In the genomic region with DNA sequence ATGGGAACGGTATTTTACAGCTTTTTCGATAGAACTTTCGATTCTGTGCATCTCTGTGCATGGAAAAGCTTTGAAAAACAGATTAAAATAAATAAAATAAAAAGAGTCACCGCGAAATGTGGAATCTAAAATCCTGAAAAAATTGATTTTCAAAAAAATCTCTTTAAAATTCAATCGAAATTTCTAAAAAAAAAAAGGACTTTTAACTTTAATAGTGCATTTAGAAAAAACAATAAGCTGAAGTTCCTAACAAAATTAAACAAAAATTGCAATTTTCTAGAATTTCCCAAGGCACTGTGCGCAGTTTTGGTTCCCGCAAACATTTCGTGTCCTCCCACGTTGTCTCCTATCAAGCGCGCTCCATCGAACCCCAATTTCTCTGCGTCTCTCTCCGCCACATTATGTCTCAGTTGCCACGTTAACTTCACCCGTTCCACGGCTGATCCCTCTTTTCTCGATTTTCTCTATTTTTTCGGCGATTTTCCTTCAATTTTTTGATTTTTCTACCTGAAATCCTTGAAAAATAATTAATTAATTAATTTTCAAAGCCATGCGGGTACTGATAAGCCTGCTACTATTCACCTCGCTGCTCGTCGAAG, we compare ENCODE assay signal across 4 worm cellular contexts.
TF ChIP-seq lines count a peak whose summit lies in the region.

A gene (minus strand): TSS at position 51 of the 599 bp plus-strand sequence.
A gene (plus strand): TSS at position 549 of the 599 bp plus-strand sequence.

TF ChIP-seq in whole organism, L2 larva, 48 proteins besides CTCF, POLR2A, EP300 and RAD21 (continued from another document):
- TF ChIP-seq ceh-16 (tag; optimal IDR thresholded peaks at IDR 0.05; lab: Kevin White, UChicago) (peak; percentile 20), mab-5 (tag; optimal IDR thresholded peaks at IDR 0.05; lab: Kevin White, UChicago) (peak; percentile 43), lsy-2 (tag; optimal IDR thresholded peaks at IDR 0.05; lab: Kevin White, UChicago) (peak; percentile 52 to 87), nhr-129 (tag; optimal IDR thresholded peaks at IDR 0.05; lab: Kevin White, UChicago) (peak; percentile 79), ceh-82 (tag; optimal IDR thresholded peaks at IDR 0.05; lab: Kevin White, UChicago) (peak; percentile 8), alr-1 (tag; optimal IDR thresholded peaks at IDR 0.05; lab: Kevin White, UChicago) (no peak), Y55F3AM.14 (GFP tag; optimal IDR thresholded peaks at IDR 0.05; lab: Kevin White, UChicago) (peak; percentile 61), sma-9 (GFP tag; optimal IDR thresholded peaks at IDR 0.05; lab: Kevin White, UChicago) (peak; percentile 74), sma-9 (tag; optimal IDR thresholded peaks at IDR 0.05; lab: Kevin White, UChicago) (no peak), gmeb-1 (tag; optimal IDR thresholded peaks at IDR 0.05; lab: Kevin White, UChicago) (peak; percentile 78), dmd-4 (tag; optimal IDR thresholded peaks at IDR 0.05; lab: Kevin White, UChicago) (no peak), unc-55 (GFP tag; optimal IDR thresholded peaks at IDR 0.05; lab: Kevin White, UChicago) (peak; percentile 90), mdl-1 (tag; optimal IDR thresholded peaks at IDR 0.05; lab: Kevin White, UChicago) (peak in 1 of 2 experiments; percentile 69), nhr-12 (tag; optimal IDR thresholded peaks at IDR 0.05; lab: Kevin White, UChicago) (no peak), unc-62 (GFP tag; optimal IDR thresholded peaks at IDR 0.05; lab: Kevin White, UChicago) (no peak), lin-39 (tag; optimal IDR thresholded peaks at IDR 0.05; lab: Kevin White, UChicago) (no peak), C34F6.9 (tag; optimal IDR thresholded peaks at IDR 0.05; lab: Kevin White, UChicago) (peak; percentile 85), snpc-4 (tag; optimal IDR thresholded peaks at IDR 0.05; lab: Kevin White, UChicago) (peak; percentile 42)

TF ChIP-seq in whole organism, L4 larva, 104 proteins besides CTCF, POLR2A, EP300 and RAD21 (continued from another document and continues in another):
- TF ChIP-seq arid-1 (GFP tag; conservative IDR thresholded peaks at IDR 0.05; lab: Robert Waterston, UW) (peak; percentile 61), nhr-77 (tag; optimal IDR thresholded peaks at IDR 0.05; lab: Kevin White, UChicago) (peak; percentile 77), T26A8.4 (GFP tag; IDR thresholded peaks at IDR 0.05; lab: Robert Waterston, UW) (0 out of 2 replicates have a peak, but pooled peaks have one; percentile 22), zip-11 (GFP tag; IDR thresholded peaks at IDR 0.05; lab: Robert Waterston, UW) (no peak), vab-7 (GFP tag; IDR thresholded peaks at IDR 0.05; lab: Robert Waterston, UW) (peak; percentile 87), lin-29 (GFP tag; IDR thresholded peaks at IDR 0.05; lab: Robert Waterston, UW) (no peak), nhr-6 (tag; optimal IDR thresholded peaks at IDR 0.05; lab: Kevin White, UChicago) (peak; percentile 73), mxl-2 (GFP tag; conservative IDR thresholded peaks at IDR 0.05; lab: Robert Waterston, UW) (no peak), madf-5 (GFP tag; IDR thresholded peaks at IDR 0.05; lab: Robert Waterston, UW) (0 out of 4 replicates have a peak, but pooled peaks have one; percentile 8 to 47), hif-1 (tag; optimal IDR thresholded peaks at IDR 0.05; lab: Kevin White, UChicago) (peak in 1 of 2 experiments; percentile 94), lin-39 (tag; optimal IDR thresholded peaks at IDR 0.05; lab: Kevin White, UChicago) (no peak), spr-1 (tag; optimal IDR thresholded peaks at IDR 0.05; lab: Kevin White, UChicago) (peak; percentile 43), R02D3.7 (tag; optimal IDR thresholded peaks at IDR 0.05; lab: Kevin White, UChicago) (no peak), mdl-1 (tag; optimal IDR thresholded peaks at IDR 0.05; lab: Kevin White, UChicago) (peak; percentile 40 to 78), ama-1 (optimal IDR thresholded peaks at IDR 0.05; lab: Kevin White, UChicago) (no peak), jun-1 (tag; optimal IDR thresholded peaks at IDR 0.05; lab: Kevin White, UChicago) (no peak), lin-38 (GFP tag; IDR thresholded peaks at IDR 0.05; lab: Robert Waterston, UW) (peak; percentile 98), mes-2 (tag; optimal IDR thresholded peaks at IDR 0.05; lab: Kevin White, UChicago; ENCODE audit: poor library complexity, severe bottlenecking) (peak; percentile 96), spr-3 (GFP tag; optimal IDR thresholded peaks at IDR 0.05; lab: Kevin White, UChicago) (no peak), ceh-20 (GFP tag; IDR thresholded peaks at IDR 0.05; lab: Robert Waterston, UW) (peak; percentile 69), ceh-82 (tag; optimal IDR thresholded peaks at IDR 0.05; lab: Kevin White, UChicago) (no peak), egl-43 (GFP tag; IDR thresholded peaks at IDR 0.05; lab: Robert Waterston, UW) (peak; percentile 64; the same call in 1 of the 2 replicates), cey-2 (tag; optimal IDR thresholded peaks at IDR 0.05; lab: Kevin White, UChicago; ENCODE audit: borderline replicate concordance, insufficient read depth) (no peak), dmd-9 (GFP tag; IDR thresholded peaks at IDR 0.05; lab: Robert Waterston, UW) (peak; percentile 30; the same call in 1 of the 2 replicates), gei-8 (GFP tag; optimal IDR thresholded peaks at IDR 0.05; lab: Kevin White, UChicago) (no peak), daf-12 (tag; optimal IDR thresholded peaks at IDR 0.05; lab: Kevin White, UChicago) (no peak), mdt-29 (GFP tag; IDR thresholded peaks at IDR 0.05; lab: Robert Waterston, UW) (no peak), ZK546.5 (tag; optimal IDR thresholded peaks at IDR 0.05; lab: Kevin White, UChicago) (no peak), unc-130 (GFP tag; optimal IDR thresholded peaks at IDR 0.05; lab: Kevin White, UChicago) (peak; percentile 96), attf-4 (tag; optimal IDR thresholded peaks at IDR 0.05; lab: Kevin White, UChicago) (no peak), lin-15B (tag; optimal IDR thresholded peaks at IDR 0.05; lab: Kevin White, UChicago) (peak; percentile 37), dmd-6 (GFP tag; IDR thresholded peaks at IDR 0.05; lab: Robert Waterston, UW) (peak; percentile 43; the same call in 1 of the 2 replicates), mep-1 (tag; optimal IDR thresholded peaks at IDR 0.05; lab: Kevin White, UChicago) (peak; percentile 89), lir-3 (tag; optimal IDR thresholded peaks at IDR 0.05; lab: Kevin White, UChicago) (peak; percentile 36)

TF ChIP-seq in whole organism, late embryonic, 69 proteins besides CTCF, POLR2A, EP300 and RAD21 (continued from another document and continues in another):
- TF ChIP-seq lin-11 (tag; optimal IDR thresholded peaks at IDR 0.05; lab: Kevin White, UChicago) (peak; percentile 21), C08G9.2 (tag; optimal IDR thresholded peaks at IDR 0.05; lab: Kevin White, UChicago) (peak; percentile 99), T23F11.4 (GFP tag; optimal IDR thresholded peaks at IDR 0.05; lab: Kevin White, UChicago) (peak; percentile 21), fkh-10 (GFP tag; optimal IDR thresholded peaks at IDR 0.05; lab: Kevin White, UChicago) (no peak), rnt-1 (tag; optimal IDR thresholded peaks at IDR 0.05; lab: Kevin White, UChicago) (peak; percentile 97), hlh-30 (tag; optimal IDR thresholded peaks at IDR 0.05; lab: Kevin White, UChicago; ENCODE audit: insufficient read depth) (no peak), ceh-48 (tag; optimal IDR thresholded peaks at IDR 0.05; lab: Kevin White, UChicago) (peak; percentile 64), unc-3 (GFP tag; conservative IDR thresholded peaks at IDR 0.05; lab: Robert Waterston, UW) (no peak; the same call in 1 of the 2 replicates), unc-3 (tag; optimal IDR thresholded peaks at IDR 0.05; lab: Kevin White, UChicago) (peak; percentile 95), sdc-2 (tag; optimal IDR thresholded peaks at IDR 0.05; lab: Kevin White, UChicago) (peak; percentile 69), nfya-1 (tag; optimal IDR thresholded peaks at IDR 0.05; lab: Kevin White, UChicago) (peak; percentile 68), mec-3 (tag; optimal IDR thresholded peaks at IDR 0.05; lab: Kevin White, UChicago; ENCODE audit: borderline replicate concordance) (peak; percentile 98), npax-4 (tag; optimal IDR thresholded peaks at IDR 0.05; lab: Kevin White, UChicago) (peak; percentile 66), Y22D7AL.16 (tag; optimal IDR thresholded peaks at IDR 0.05; lab: Kevin White, UChicago) (peak; percentile 23), C38D4.7 (GFP tag; optimal IDR thresholded peaks at IDR 0.05; lab: Kevin White, UChicago) (peak; percentile 62), ceh-22 (tag; optimal IDR thresholded peaks at IDR 0.05; lab: Kevin White, UChicago) (no peak), tbx-2 (tag; optimal IDR thresholded peaks at IDR 0.05; lab: Kevin White, UChicago) (peak; percentile 99), ceh-30 (tag; optimal IDR thresholded peaks at IDR 0.05; lab: Kevin White, UChicago) (no peak), K02D7.2 (tag; optimal IDR thresholded peaks at IDR 0.05; lab: Kevin White, UChicago) (peak; percentile 65), ref-2 (tag; optimal IDR thresholded peaks at IDR 0.05; lab: Kevin White, UChicago) (peak; percentile 99), ceh-18 (tag; optimal IDR thresholded peaks at IDR 0.05; lab: Kevin White, UChicago) (peak; percentile 90), elt-4 (tag; optimal IDR thresholded peaks at IDR 0.05; lab: Kevin White, UChicago) (peak; percentile 89), unc-86 (tag; optimal IDR thresholded peaks at IDR 0.05; lab: Kevin White, UChicago) (peak; percentile 85), ceh-9 (tag; optimal IDR thresholded peaks at IDR 0.05; lab: Kevin White, UChicago) (no peak), ama-1 (optimal IDR thresholded peaks at IDR 0.05; lab: Kevin White, UChicago) (no peak), ets-4 (tag; optimal IDR thresholded peaks at IDR 0.05; lab: Kevin White, UChicago) (peak; percentile 98), hlh-8 (tag; optimal IDR thresholded peaks at IDR 0.05; lab: Kevin White, UChicago) (peak; percentile 98), fkh-6 (tag; optimal IDR thresholded peaks at IDR 0.05; lab: Kevin White, UChicago) (peak; percentile 93), sox-2 (GFP tag; IDR thresholded peaks at IDR 0.05; lab: Robert Waterston, UW) (no peak), pat-9 (tag; optimal IDR thresholded peaks at IDR 0.05; lab: Kevin White, UChicago) (no peak), ceh-6 (GFP tag; optimal IDR thresholded peaks at IDR 0.05; lab: Kevin White, UChicago) (peak; percentile 3), ceh-2 (tag; optimal IDR thresholded peaks at IDR 0.05; lab: Kevin White, UChicago) (peak; percentile 98), lim-6 (tag; optimal IDR thresholded peaks at IDR 0.05; lab: Kevin White, UChicago) (peak; percentile 96), unc-55 (GFP tag; optimal IDR thresholded peaks at IDR 0.05; lab: Kevin White, UChicago) (peak; percentile 25), K09A11.1 (tag; optimal IDR thresholded peaks at IDR 0.05; lab: Kevin White, UChicago; ENCODE audit: insufficient read depth) (no peak), hlh-13 (GFP tag; optimal IDR thresholded peaks at IDR 0.05; lab: Kevin White, UChicago) (peak; percentile 1), dmd-4 (tag; optimal IDR thresholded peaks at IDR 0.05; lab: Kevin White, UChicago; ENCODE audit: borderline replicate concordance) (peak; percentile 90), unc-42 (tag; optimal IDR thresholded peaks at IDR 0.05; lab: Kevin White, UChicago) (peak; percentile 99)

TF ChIP-seq in whole organism, mixed stage, embryonic, 35 proteins besides CTCF, POLR2A, EP300 and RAD21 (continued from another document):
- TF ChIP-seq sptf-1 (tag; optimal IDR thresholded peaks at IDR 0.05; lab: Kevin White, UChicago) (peak; percentile 84), pha-4 (tag; optimal IDR thresholded peaks at IDR 0.05; lab: Kevin White, UChicago) (peak; percentile 69), lin-32 (GFP tag; optimal IDR thresholded peaks at IDR 0.05; lab: Kevin White, UChicago) (no peak), elt-1 (tag; optimal IDR thresholded peaks at IDR 0.05; lab: Kevin White, UChicago; ENCODE audit: borderline replicate concordance, insufficient read depth) (no peak), bed-3 (GFP tag; optimal IDR thresholded peaks at IDR 0.05; lab: Kevin White, UChicago) (peak; percentile 58), ces-1 (GFP tag; optimal IDR thresholded peaks at IDR 0.05; lab: Kevin White, UChicago) (peak; percentile 90), tbx-8 (GFP tag; optimal IDR thresholded peaks at IDR 0.05; lab: Kevin White, UChicago) (peak; percentile 57), M03D4.4 (tag; optimal IDR thresholded peaks at IDR 0.05; lab: Kevin White, UChicago) (peak; percentile 68)
TF ChIP-seq in whole organism, mixed stage, embryonic: peak in this region for 19.
